Worm (Caenorhabditis elegans) whole organism, L2 larva: ENCODE measurements around the gene fkh-8.

Experiments used
- R02D3.7 ChIP-seq: fragments of 150-350 bp; optimal IDR thresholded peaks from 2 replicates; lab custom pipeline; 2014; ENCODE audit warnings: missing biosample characterization, missing genetic modification characterization
- lin-39 ChIP-seq: fragments of 150-350 bp; optimal IDR thresholded peaks from 2 replicates; lab custom pipeline; 2014; ENCODE audit warnings: missing biosample characterization, missing genetic modification reagents, missing genetic modification characterization
- nhr-11 ChIP-seq: fragments of 150-350 bp; optimal IDR thresholded peaks from 2 replicates; lab custom pipeline; 2014; ENCODE audit warnings: missing biosample characterization, missing genetic modification characterization
- nhr-23 ChIP-seq: fragments of 150-350 bp; optimal IDR thresholded peaks from 2 replicates; lab custom pipeline; 2014; ENCODE audit warnings: missing biosample characterization, missing genetic modification reagents, missing genetic modification characterization
- nhr-237 ChIP-seq: fragments of 150-350 bp; optimal IDR thresholded peaks from 2 replicates; lab custom pipeline; 2014; ENCODE audit warnings: missing biosample characterization, missing genetic modification characterization
- ztf-11 ChIP-seq: sonication (generic microtip); optimal IDR thresholded peaks from 2 replicates; lab custom pipeline; 2017; ENCODE audit warnings: missing biosample characterization, missing genetic modification characterization

DNA sequence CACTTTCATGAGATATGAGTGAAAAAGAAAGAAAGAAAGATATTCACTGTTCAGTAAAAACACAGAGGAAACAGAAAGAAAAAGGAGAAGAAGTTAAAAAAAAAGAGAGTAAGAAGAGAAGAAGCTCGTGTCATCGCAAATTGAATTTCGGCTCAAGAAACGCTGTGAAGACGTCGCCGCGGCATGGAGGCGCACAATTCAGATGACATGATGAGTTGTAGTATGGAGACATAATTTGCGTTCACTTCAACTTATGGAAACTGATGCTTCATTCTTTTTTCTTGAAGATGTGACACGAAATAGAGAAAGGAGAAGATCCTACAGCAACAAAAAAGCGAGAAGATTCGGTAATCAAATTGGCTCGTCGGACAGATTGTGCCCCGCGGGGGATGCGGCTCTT lies 42.8 kb downstream of the fkh-8 start:
- TF ChIP-seq nhr-237 (tag; lab: Kevin White, UChicago) (no peak), lin-39 (tag; lab: Kevin White, UChicago) (no peak), ztf-11 (tag; lab: Kevin White, UChicago) (no peak), nhr-11 (tag; lab: Kevin White, UChicago) (no peak), nhr-23 (tag; lab: Kevin White, UChicago) (no peak), R02D3.7 (tag; lab: Kevin White, UChicago) (no peak)
